Worm (Caenorhabditis elegans) whole organism, midembryonic: Measurements from ENCODE around the gene str-262.

Experiments
- T22C8.4 ChIP-seq: fragments of 200-800 bp; sonication (Bioruptor generic); IDR thresholded peaks from 2 replicates; pipeline ENCODE4 v1.3.6; 2022; ENCODE audit warnings: missing genetic modification characterization, missing compliant biosample characterization
- cog-1 ChIP-seq: sonication (generic microtip); optimal IDR thresholded peaks from 2 replicates; lab custom pipeline; 2016; ENCODE audit warnings: missing genetic modification characterization, missing compliant biosample characterization
- flt-1 ChIP-seq: fragments of 200-800 bp; sonication (Bioruptor generic); IDR thresholded peaks from 2 replicates; pipeline ENCODE4 v1.3.6; 2022; ENCODE audit warnings: missing genetic modification characterization, missing compliant biosample characterization
- klf-2 ChIP-seq: fragments of 200-800 bp; sonication (Bioruptor generic); conservative IDR thresholded peaks from 2 replicates; pipeline ENCODE4 v1.3.6; 2022; ENCODE audit warnings: missing genetic modification reagents, missing genetic modification characterization, missing compliant biosample characterization
- med-1 ChIP-seq: sonication (generic microtip); optimal IDR thresholded peaks from 2 replicates; lab custom pipeline; 2017; ENCODE audit warnings: missing genetic modification characterization, mild to moderate bottlenecking, missing compliant biosample characterization, antibody characterized with exemption, missing genetic modification reagents; ENCODE audit not compliant: insufficient read depth
- ref-1 ChIP-seq: fragments of 200-800 bp; sonication (Bioruptor generic); conservative IDR thresholded peaks from 2 replicates; pipeline ENCODE4 v1.3.6; 2022; ENCODE audit warnings: missing genetic modification reagents, missing genetic modification characterization, missing compliant biosample characterization
- tab-1 ChIP-seq: fragments of 200-800 bp; sonication (Bioruptor generic); IDR thresholded peaks from 2 replicates; pipeline ENCODE4 v1.3.6; 2022; ENCODE audit warnings: missing genetic modification characterization, missing compliant biosample characterization
- ztf-23 ChIP-seq: fragments of 200-800 bp; sonication (Bioruptor generic); IDR thresholded peaks from 2 replicates; pipeline ENCODE4 v1.3.6; 2022; ENCODE audit warnings: missing genetic modification reagents, missing genetic modification characterization, missing compliant biosample characterization
- ztf-29 ChIP-seq: fragments of 200-800 bp; sonication (Bioruptor generic); IDR thresholded peaks from 2 replicates; pipeline ENCODE4 v1.3.6; 2022; ENCODE audit warnings: missing genetic modification reagents, missing genetic modification characterization, missing compliant biosample characterization

Gene str-262

DNA sequence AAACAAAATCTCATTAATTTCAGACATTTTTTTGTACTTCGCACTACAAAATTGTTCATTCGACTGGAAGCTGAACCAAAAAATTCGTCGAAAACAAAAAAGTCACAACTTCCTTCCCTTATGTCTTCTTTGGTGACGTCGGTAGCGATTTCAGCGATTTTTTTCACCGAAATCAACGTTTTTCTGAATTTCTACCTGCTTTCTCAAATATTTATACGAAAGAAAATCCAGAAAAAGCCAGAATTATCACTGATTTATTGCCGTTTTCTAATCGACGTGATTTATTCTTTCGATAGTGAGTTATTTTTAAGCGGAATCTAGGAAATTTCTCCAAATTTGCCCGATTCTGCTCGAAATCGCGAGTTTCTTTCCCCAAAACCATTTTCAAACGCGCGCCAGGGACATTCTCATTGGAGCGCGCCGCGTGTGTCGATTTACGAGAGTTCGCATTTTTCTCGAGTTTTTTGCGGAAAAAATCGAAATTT, 22.3 kb upstream of the str-262 start, which contains the start of gene srbc-58:
Gene srbc-58 (plus strand): TSS at position 121 of the 485 bp plus-strand sequence.
- TF ChIP-seq med-1 (GFP tag; lab: Kevin White, UChicago) (no peak), klf-2 (GFP tag; lab: Robert Waterston, UW) (no peak), ztf-23 (GFP tag; lab: Robert Waterston, UW) (no peak)

DNA sequence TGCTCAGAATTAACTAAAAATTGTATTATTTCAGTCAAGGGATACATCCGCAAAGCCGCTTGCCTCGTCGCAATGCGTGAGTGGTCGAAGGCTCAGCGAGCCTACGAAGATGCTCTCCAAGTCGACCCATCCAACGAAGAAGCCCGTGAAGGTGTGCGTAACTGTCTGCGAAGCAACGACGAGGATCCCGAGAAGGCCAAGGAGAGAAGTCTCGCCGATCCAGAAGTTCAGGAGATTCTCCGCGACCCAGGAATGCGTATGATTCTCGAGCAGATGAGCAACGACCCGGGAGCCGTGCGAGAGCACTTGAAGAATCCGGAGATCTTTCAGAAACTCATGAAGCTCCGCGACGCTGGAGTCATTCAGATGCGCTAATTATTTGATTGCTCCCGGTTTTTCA, 21.8 kb upstream of the str-262 start:
- TF ChIP-seq ztf-29 (no peak), klf-2 (GFP tag; lab: Robert Waterston, UW) (no peak), T22C8.4 (no peak), cog-1 (tag; lab: Kevin White, UChicago) (no peak), ztf-23 (GFP tag; lab: Robert Waterston, UW) (no peak), flt-1 (GFP tag; lab: Robert Waterston, UW) (no peak), ref-1 (GFP tag; lab: Robert Waterston, UW) (no peak), med-1 (GFP tag; lab: Kevin White, UChicago) (no peak), tab-1 (GFP tag; lab: Robert Waterston, UW) (no peak)

DNA sequence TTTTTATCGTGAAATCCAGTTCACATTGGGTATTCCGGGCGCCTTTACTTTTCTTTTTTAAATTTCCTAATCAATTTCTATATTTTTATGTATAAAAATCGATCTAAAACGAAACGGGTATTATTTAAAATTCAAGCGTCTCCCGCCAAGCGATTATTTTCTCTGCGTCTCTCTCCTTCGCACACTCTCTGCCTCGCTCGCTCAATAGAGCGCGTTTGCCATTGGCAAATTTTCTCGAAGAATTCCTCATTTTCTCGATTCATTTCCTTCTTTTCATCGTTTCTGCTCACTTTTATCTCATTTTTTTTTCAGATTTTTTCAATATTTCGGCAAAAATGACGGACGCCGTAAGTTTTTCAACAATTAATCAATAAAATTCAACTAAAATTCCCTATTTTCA, 20.7 kb upstream of the str-262 start, which contains the start of gene sti-1:
Gene sti-1 (plus strand): TSS at position 263 of the 400 bp plus-strand sequence.
- TF ChIP-seq cog-1 (tag; lab: Kevin White, UChicago) (peak; percentile 68), ztf-23 (GFP tag; lab: Robert Waterston, UW) (no peak), med-1 (GFP tag; lab: Kevin White, UChicago) (peak; percentile 18)

DNA sequence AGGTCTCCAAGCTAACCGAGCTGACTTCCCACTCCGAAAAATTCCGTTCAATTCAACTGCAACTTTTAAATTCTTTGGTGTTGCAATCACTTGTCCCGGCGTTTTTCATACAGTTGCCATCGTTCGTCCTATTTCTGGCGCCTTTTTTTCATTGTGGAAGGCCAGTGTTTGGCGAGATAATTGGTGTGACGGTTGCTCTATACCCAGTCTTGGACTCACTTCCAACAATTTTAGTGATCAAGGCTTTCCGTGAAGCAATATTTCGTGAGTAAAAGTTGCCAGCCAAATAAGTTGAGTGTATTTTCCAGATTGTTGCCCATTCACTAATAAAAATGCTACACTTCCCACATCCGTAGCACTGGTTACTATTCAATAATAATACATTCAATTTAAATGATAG, 19.6 kb upstream of the str-262 start:
- TF ChIP-seq ztf-23 (GFP tag; lab: Robert Waterston, UW) (no peak), ztf-29 (no peak), T22C8.4 (no peak), klf-2 (GFP tag; lab: Robert Waterston, UW) (no peak), tab-1 (GFP tag; lab: Robert Waterston, UW) (no peak), ref-1 (GFP tag; lab: Robert Waterston, UW) (no peak)

DNA sequence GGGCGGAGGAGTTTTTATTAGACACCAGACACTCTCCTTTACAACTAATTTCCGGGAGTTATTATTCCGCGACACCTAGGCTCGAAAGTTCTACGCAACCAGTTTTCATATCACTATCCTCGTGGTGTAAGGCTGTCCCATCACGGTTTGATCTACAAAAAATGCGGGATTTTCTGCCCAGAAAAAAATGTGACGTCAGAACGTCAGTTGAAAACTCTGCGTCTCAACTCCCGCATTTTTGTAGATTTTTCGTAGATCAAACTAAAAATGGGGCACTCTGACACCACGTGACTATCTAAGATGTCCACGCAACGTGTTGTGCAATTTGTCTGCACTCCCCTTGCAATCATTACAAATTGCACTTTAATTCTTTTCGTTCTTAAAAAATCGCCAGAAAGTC, 12.2 kb upstream of the str-262 start, which contains the start of gene str-238:
Gene str-238 (plus strand): TSS at position 301 of the 400 bp plus-strand sequence.
- TF ChIP-seq flt-1 (GFP tag; lab: Robert Waterston, UW) (no peak), ztf-23 (GFP tag; lab: Robert Waterston, UW) (no peak)

DNA sequence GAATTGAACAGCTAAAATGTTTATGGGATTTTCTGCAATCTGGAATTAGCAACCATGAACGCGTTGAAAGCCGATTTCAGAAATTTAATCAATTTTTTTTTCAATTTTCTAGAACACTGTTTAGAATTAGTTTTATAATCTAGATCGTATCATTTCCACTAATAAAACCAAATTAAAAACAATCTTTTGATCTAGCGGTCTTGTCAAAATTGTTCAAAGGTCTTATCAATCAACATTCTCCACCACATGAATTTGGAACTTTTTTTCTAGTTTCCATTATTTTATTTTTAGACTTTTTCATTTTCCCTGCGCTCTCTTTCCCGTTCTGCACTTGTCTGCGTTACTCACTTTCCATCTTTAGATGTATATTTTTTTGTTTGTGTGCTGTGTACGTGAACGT, 9.8 kb upstream of the str-262 start, which contains the start of gene srp-2:
Gene srp-2 (plus strand): TSS at position 301 of the 400 bp plus-strand sequence.
- TF ChIP-seq klf-2 (GFP tag; lab: Robert Waterston, UW) (no peak), flt-1 (GFP tag; lab: Robert Waterston, UW) (no peak)

DNA sequence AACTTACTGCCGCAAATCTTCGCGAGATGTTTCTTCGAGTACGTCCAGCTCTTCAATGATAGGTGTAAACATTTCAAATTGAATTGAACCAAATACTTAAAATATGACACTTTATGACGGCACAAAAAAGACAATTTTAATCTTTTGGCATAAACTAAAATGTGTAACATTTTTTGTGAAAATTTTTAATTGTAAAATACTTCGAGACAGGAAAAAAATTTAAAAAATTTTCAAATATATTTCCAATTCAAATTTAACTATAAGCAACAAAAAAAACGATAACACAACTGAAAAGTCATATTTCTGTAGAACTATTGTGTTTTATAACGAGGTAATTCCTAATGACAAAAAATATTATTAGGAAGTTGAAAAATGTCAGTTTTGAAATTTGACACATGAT, 9.3 kb upstream of the str-262 start, which contains the start of gene C05E4.12:
Gene C05E4.12 (minus strand): TSS at position 101 of the 400 bp plus-strand sequence.
- TF ChIP-seq ztf-23 (GFP tag; lab: Robert Waterston, UW) = no peak
- TF ChIP-seq klf-2 (GFP tag; lab: Robert Waterston, UW) = no peak
- no peak for TF ChIP-seq ztf-29
- TF ChIP-seq flt-1 (GFP tag; lab: Robert Waterston, UW) = no peak
- TF ChIP-seq T22C8.4 = no peak
- TF ChIP-seq med-1 (GFP tag; lab: Kevin White, UChicago) = no peak
- TF ChIP-seq ref-1 (GFP tag; lab: Robert Waterston, UW) = no peak
- TF ChIP-seq tab-1 (GFP tag; lab: Robert Waterston, UW) = no peak
- no peak for TF ChIP-seq cog-1 (tag; lab: Kevin White, UChicago)

DNA sequence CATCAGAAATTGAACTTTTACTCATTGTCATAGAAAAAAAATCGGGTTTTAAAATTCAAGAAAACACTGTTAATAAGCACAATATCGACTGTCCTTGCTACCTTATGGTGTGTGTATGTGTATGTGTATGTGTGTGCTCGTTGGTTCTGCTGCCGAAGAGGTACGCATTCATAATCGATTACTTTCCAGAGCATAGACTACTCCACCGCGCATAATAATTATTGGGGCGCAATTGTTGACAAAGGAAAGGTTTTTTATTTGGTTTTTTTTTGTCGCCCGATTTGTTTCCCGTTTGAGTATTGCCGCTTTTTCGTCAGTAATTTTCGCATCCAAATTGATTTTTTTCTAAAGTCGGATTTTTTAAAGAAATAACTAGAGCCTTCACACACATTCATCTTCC, 8.7 kb upstream of the str-262 start, which contains the start of gene C05E4.15:
Gene C05E4.15 (minus strand): TSS at position 101 of the 400 bp plus-strand sequence.
- no peak for TF ChIP-seq flt-1 (GFP tag; lab: Robert Waterston, UW)
- TF ChIP-seq ztf-29 = no peak
- no peak for TF ChIP-seq ref-1 (GFP tag; lab: Robert Waterston, UW)
- TF ChIP-seq ztf-23 (GFP tag; lab: Robert Waterston, UW) = no peak
- TF ChIP-seq tab-1 (GFP tag; lab: Robert Waterston, UW) = no peak

DNA sequence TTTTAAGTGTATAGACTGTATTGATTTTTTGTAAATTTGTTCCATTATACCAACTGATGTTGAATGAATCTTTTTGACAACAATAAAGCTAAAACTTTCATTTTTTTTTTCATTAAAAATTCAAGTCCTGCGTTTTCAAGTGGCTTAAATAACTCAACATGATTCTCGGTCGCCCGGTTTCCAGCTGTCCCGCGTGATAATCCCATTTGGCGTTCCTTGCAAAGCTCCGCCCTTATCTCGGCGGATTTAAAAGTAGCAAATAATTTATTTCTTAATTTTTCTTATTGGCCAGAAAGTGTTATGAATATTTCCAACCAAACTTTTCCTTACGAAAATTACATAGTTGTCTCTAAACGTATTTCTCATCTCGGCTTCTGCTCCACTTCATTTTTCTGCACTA, 3.6 kb upstream of the str-262 start, which contains the start of gene str-20:
Gene str-20 (plus strand): TSS at position 301 of the 400 bp plus-strand sequence.
- TF ChIP-seq flt-1 (GFP tag; lab: Robert Waterston, UW) (no peak), klf-2 (GFP tag; lab: Robert Waterston, UW) (no peak), tab-1 (GFP tag; lab: Robert Waterston, UW) (no peak), T22C8.4 (no peak), ztf-29 (no peak), ztf-23 (GFP tag; lab: Robert Waterston, UW) (no peak), med-1 (GFP tag; lab: Kevin White, UChicago) (no peak)

DNA sequence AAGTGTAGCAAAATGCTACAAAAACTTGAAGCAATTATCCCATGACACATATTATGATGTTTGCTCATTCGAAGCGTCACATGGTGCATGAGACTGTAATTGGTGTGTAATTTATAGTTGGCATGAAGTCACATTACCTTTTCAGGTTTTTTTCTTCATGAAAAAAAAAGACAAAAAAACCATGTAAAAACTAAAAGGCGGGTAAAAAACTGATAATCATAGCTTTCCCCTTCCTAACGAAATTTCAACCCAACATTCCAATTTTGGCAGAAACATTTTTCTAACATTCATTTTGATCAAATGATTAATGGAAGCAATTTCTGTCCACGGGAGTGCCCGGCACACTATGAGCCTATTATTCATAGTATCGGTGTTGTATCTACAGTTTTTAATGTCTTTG, 4.5 kb downstream of the str-262 start, which contains the start of gene sri-4:
Gene sri-4 (plus strand): TSS at position 301 of the 400 bp plus-strand sequence.
- TF ChIP-seq T22C8.4 (no peak), flt-1 (GFP tag; lab: Robert Waterston, UW) (no peak), med-1 (GFP tag; lab: Kevin White, UChicago) (no peak)

DNA sequence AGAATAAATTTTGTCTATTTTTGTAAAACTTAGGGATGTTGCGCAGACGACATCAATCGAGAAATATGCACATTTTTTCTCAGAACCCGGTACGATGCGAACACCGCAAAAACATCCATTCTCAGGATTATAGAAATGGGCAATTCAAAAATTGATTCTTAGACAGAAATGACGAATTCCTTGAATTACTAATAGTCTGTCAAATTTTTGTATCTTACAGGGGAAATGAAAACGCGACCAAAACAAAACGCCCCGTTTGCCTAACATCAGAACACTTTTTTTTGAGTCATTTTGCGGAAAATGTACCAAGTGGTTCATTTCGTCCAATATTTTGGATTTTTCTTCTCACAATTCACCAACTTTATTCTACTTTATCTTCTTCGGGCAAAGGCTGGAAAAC, 9.2 kb downstream of the str-262 start, which contains the start of gene str-134:
Gene str-134 (plus strand): TSS at position 301 of the 400 bp plus-strand sequence.
- TF ChIP-seq T22C8.4 (no peak), cog-1 (tag; lab: Kevin White, UChicago) (no peak), klf-2 (GFP tag; lab: Robert Waterston, UW) (no peak), ztf-23 (GFP tag; lab: Robert Waterston, UW) (no peak), ref-1 (GFP tag; lab: Robert Waterston, UW) (no peak), med-1 (GFP tag; lab: Kevin White, UChicago) (no peak), ztf-29 (no peak), flt-1 (GFP tag; lab: Robert Waterston, UW) (no peak)
